Worm (Caenorhabditis elegans) whole organism, young adult: ENCODE results near the gene ints-7.
"Not testable (repeated sequence)": the region's sequence is repeated elsewhere in the genome, so short reads cannot be mapped to it uniquely, and the experiment has no call there.

ENCODE experiments used
- C17E4.6 ChIP-seq: fragments of 200-800 bp; sonication (Bioruptor generic); IDR thresholded peaks from 2 replicates; pipeline ENCODE4 v1.3.6; 2022; ENCODE audit warnings: missing genetic modification reagents, missing genetic modification characterization, missing compliant biosample characterization
- F23B12.7 ChIP-seq: sonication (generic microtip); optimal IDR thresholded peaks from 2 replicates; lab custom pipeline; 2017; ENCODE audit warnings: missing genetic modification characterization, mild to moderate bottlenecking, missing compliant biosample characterization, antibody characterized with exemption, moderate library complexity; ENCODE audit not compliant: insufficient read depth
- F55B11.4 ChIP-seq: sonication (generic microtip); optimal IDR thresholded peaks from 2 replicates; lab custom pipeline; 2016; ENCODE audit warnings: missing compliant biosample characterization, missing genetic modification characterization, borderline replicate concordance; ENCODE audit not compliant: insufficient read depth
- K12H6.12 ChIP-seq: fragments of 200-800 bp; sonication (Bioruptor generic); optimal IDR thresholded peaks from 2 replicates; lab custom pipeline; 2018; ENCODE audit warnings: mild to moderate bottlenecking, missing genetic modification characterization, missing compliant biosample characterization
- ZK185.1 ChIP-seq: sonication (generic microtip); optimal IDR thresholded peaks from 2 replicates; lab custom pipeline; 2016; ENCODE audit warnings: mild to moderate bottlenecking, missing genetic modification characterization, missing compliant biosample characterization; ENCODE audit not compliant: poor library complexity, severe bottlenecking
- ama-1 ChIP-seq, 3 experiments: fragments of 150-350 bp in 1 of 3; sonication (generic microtip) in 2 of 3; optimal IDR thresholded peaks; 2 replicates each; lab custom pipeline; 2014 to 2018; ENCODE audit warnings: missing biosample characterization in 2 of 3, missing genetic modification characterization in 2 of 3, missing genetic modification reagents in 2 of 3
- cebp-1 ChIP-seq, 2 experiments: fragments of 200-800 bp in 1 of 2; sonication (Bioruptor generic) in 1 of 2; sonication (generic microtip) in 1 of 2; IDR thresholded peaks in 1 of 2; optimal IDR thresholded peaks in 1 of 2; 2 replicates each; pipeline versions ENCODE4 v1.3.6 to Lab custom; 2017 to 2022; ENCODE audit warnings: missing compliant biosample characterization in 2 of 2, missing genetic modification characterization in 2 of 2, mild to moderate bottlenecking in 1 of 2, missing genetic modification reagents in 1 of 2, moderate library complexity in 1 of 2
- chd-7 ChIP-seq: sonication (generic microtip); optimal IDR thresholded peaks from 2 replicates; lab custom pipeline; 2016; ENCODE audit warnings: mild to moderate bottlenecking, missing genetic modification characterization, moderate library complexity, missing compliant biosample characterization
- lin-54 ChIP-seq: fragments of 200-800 bp; sonication (Bioruptor generic); optimal IDR thresholded peaks from 2 replicates; lab custom pipeline; 2018; ENCODE audit warnings: mild to moderate bottlenecking, missing genetic modification characterization, missing compliant biosample characterization
- pha-4 ChIP-seq: fragments of 150-350 bp; sonication (generic microtip); optimal IDR thresholded peaks from 2 replicates; lab custom pipeline; 2014; ENCODE audit warnings: missing biosample characterization, missing genetic modification reagents, missing genetic modification characterization
- snpc-4 ChIP-seq, 5 experiments: fragments of 150-350 bp in 1 of 5; sonication (generic microtip) in 4 of 5; optimal IDR thresholded peaks; 2 replicates each; lab custom pipeline; 2014 to 2018; ENCODE audit warnings: missing genetic modification characterization in 5 of 5, missing biosample characterization in 3 of 5, antibody characterized with exemption in 2 of 5, mild to moderate bottlenecking in 2 of 5, missing compliant biosample characterization in 2 of 5, missing genotype in 2 of 5, moderate library complexity in 2 of 5, missing genetic modification reagents in 1 of 5
- tbx-9 ChIP-seq: sonication (generic microtip); optimal IDR thresholded peaks from 2 replicates; lab custom pipeline; 2016; ENCODE audit warnings: borderline replicate concordance, missing genetic modification characterization, inconsistent platforms, missing compliant biosample characterization
- ztf-3 ChIP-seq: fragments of 200-800 bp; sonication (Bioruptor generic); optimal IDR thresholded peaks from 2 replicates; lab custom pipeline; 2018; ENCODE audit warnings: mild to moderate bottlenecking, missing genetic modification characterization, missing compliant biosample characterization

DNA sequence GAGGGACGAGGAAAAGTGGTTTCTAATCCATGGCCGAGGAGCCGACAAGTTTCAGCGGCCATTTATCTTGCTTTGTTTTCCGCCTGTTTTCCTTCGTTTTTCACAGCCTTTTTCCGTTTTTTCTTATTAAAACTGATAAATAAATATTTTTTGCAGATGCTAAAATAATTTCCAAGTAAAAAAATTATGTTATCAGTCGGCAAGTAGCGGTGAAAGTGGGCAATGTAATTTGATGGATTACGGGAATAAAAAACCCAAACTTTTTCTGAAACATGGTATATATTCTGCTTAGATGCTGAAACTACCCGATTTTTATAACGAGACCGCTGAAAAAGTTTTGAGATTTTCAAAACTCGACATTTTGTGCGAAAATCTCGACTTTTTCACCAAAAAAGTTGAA lies 30.7 kb upstream of the ints-7 start, which contains the start of gene dhgd-1:
- TF ChIP-seq snpc-4 (GFP tag; optimal IDR thresholded peaks at IDR 0.05; lab: Kevin White, UChicago); snpc-4 (tag; optimal IDR thresholded peaks at IDR 0.05; lab: Kevin White, UChicago); ZK185.1 (tag; lab: Kevin White, UChicago); K12H6.12 (tag; lab: Kevin White, UChicago); chd-7 (tag; lab: Kevin White, UChicago); C17E4.6; F55B11.4 (tag; lab: Kevin White, UChicago); ztf-3 (GFP tag; lab: Kevin White, UChicago); cebp-1 (GFP tag; IDR thresholded peaks at IDR 0.05; lab: Robert Waterston, UW); cebp-1 (tag; optimal IDR thresholded peaks at IDR 0.05; lab: Kevin White, UChicago); tbx-9 (tag; lab: Kevin White, UChicago); pha-4 (tag; lab: Kevin White, UChicago); ama-1 (optimal IDR thresholded peaks at IDR 0.05; lab: Kevin White, UChicago); ama-1 (GFP tag; optimal IDR thresholded peaks at IDR 0.05; lab: Kevin White, UChicago); F23B12.7 (tag; lab: Kevin White, UChicago); lin-54 (GFP tag; lab: Kevin White, UChicago): not testable (repeated sequence)
